Worm (Caenorhabditis elegans): ENCODE results near the gene Y43E12A.2.
"Not testable (repeated sequence)": the region's sequence is repeated elsewhere in the genome, so short reads cannot be mapped to it uniquely, and the experiment has no call there.

The Y43E12A.2 gene

ce11 chrIV:10981761-10982160 is at the start of gene Y43E12A.2:
Y43E12A.2 (plus strand) TSS chrIV:10982061.
- TF ChIP-seq W03F9.2 (tag; optimal IDR thresholded peaks at IDR 0.05), result no peak
- no peak for TF ChIP-seq dao-5 (tag; optimal IDR thresholded peaks at IDR 0.05)
- no peak for TF ChIP-seq him-1 (tag; optimal IDR thresholded peaks at IDR 0.05)

DNA sequence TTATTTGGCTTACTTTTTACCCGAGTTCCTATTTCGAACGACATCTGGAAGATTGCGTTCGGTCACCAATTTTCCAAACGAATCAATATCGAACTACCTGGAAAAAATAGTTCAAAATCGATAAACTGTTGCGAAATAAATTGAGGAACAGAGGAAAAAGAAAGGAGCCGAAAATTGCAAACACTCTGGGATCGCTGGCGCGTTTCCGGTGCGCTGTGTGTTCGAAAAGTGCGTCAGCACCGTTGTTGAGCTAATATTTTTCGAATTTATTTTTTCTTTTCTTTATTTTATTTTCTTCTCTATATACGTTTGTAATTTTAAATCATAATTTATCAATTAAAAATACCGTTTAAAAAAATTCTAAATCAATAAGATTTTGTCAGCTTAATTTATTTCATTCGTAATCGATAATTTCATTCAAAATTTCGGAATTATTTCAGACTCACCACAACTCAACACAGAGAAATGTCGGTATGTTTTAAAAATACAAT is 48.8 kb upstream of the Y43E12A.2 start, which contains the start of the genes dnc-1 and lsm-7:
TSS of gene dnc-1 (minus strand) at position 142 of the 491 bp plus-strand sequence.
TSS of gene lsm-7 (plus strand) at position 441 of the 491 bp plus-strand sequence.
- TF ChIP-seq dao-5 (tag; optimal IDR thresholded peaks at IDR 0.05) (no peak), him-1 (tag; optimal IDR thresholded peaks at IDR 0.05) (peak; percentile 21), W03F9.2 (tag; optimal IDR thresholded peaks at IDR 0.05) (peak; percentile 81)

DNA sequence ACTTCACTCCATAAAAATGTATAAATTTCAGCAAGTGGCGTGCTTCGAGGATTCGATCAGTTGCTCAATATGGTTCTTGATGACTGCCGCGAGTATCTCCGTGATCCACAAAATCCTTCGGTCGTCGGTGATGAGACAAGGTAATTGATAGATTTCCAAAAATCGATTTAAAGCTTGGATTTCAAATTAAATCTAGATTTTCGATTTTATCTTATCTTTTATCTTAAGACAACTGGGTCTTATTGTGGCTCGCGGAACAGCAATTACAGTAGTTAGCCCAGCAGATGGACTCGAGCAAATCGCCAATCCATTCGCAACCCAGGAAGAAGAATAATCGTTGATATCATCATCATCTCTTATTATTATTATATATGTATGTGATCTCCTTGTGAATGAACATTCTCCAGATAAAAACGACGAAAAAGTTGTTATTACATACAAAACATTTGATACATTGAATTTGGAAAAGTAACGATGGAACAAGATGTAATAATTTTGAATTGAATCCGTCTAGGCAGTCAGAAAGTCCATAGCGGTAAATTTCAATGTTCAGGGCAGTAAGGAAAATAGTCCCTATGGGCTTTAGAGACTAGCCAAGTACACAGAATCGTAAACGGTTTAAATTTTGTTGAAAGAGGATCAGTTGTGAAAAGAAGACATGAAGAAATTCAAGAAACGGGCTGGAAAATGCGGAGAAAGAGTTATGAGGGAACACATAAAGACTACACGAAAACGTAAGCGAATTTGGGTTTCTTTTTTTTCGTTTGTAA is 47.9 kb upstream of the Y43E12A.2 start:
- TF ChIP-seq W03F9.2 (tag; optimal IDR thresholded peaks at IDR 0.05) (peak; percentile 8), dao-5 (tag; optimal IDR thresholded peaks at IDR 0.05) (no peak), him-1 (tag; optimal IDR thresholded peaks at IDR 0.05) (peak; percentile 11)

ce11 chrIV:10934786-10935185 is 47.1 kb upstream of the Y43E12A.2 start:
- no peak for TF ChIP-seq W03F9.2 (tag; optimal IDR thresholded peaks at IDR 0.05)
- no peak for TF ChIP-seq him-1 (tag; optimal IDR thresholded peaks at IDR 0.05)
- TF ChIP-seq dao-5 (tag; optimal IDR thresholded peaks at IDR 0.05), result no peak

- no peak for TF ChIP-seq dao-5 (tag; optimal IDR thresholded peaks at IDR 0.05)
- TF ChIP-seq him-1 (tag; optimal IDR thresholded peaks at IDR 0.05), result peak; percentile 70
- peak; percentile 81 for TF ChIP-seq W03F9.2 (tag; optimal IDR thresholded peaks at IDR 0.05)
Measured at ce11 chrIV:10935336-10935735, 46.5 kb upstream of the Y43E12A.2 start.

ce11 chrIV:10935853-10936491 is 45.9 kb upstream of the Y43E12A.2 start, which contains the start of gene lgg-2:
lgg-2 (minus strand) TSS chrIV:10935903.
- TF ChIP-seq W03F9.2 (tag; optimal IDR thresholded peaks at IDR 0.05) (peak; percentile 83), dao-5 (tag; optimal IDR thresholded peaks at IDR 0.05) (peak; percentile 4), him-1 (tag; optimal IDR thresholded peaks at IDR 0.05) (peak; percentile 38)

DNA sequence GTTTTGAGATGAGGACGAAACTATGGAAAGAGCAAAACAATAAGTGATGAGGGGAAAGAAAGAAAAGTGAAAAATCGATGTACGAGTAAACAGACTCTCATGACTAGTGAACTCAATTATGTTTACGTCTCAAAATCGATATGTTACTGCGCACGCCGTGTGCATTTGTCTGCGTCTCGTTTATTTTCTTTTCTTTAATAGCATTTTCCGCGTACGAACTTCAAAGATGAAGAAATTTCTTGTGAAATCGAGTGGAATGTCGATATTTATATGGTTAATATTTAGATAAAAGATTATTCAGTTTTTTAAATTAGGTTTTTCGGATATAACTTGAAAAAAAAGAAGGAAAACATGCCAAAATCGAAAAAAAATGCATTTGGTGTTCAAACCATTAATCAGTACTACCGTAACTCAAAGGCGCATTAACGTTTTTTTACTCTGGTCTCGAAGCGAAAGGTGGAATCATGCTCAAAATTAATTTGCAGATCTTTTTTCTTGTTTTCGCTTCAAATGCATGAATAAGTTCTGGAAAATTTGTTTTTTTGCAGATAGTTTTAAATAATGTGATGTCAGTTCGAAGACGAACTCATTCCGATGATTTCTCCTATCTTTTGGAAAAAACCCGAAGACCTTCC is 44.8 kb upstream of the Y43E12A.2 start, which contains the start of gene fic-1:
TSS of gene fic-1 (plus strand) at position 549 of the 635 bp plus-strand sequence.
- TF ChIP-seq him-1 (tag; optimal IDR thresholded peaks at IDR 0.05) (no peak), W03F9.2 (tag; optimal IDR thresholded peaks at IDR 0.05) (peak; percentile 80), dao-5 (tag; optimal IDR thresholded peaks at IDR 0.05) (no peak)

- TF ChIP-seq dao-5 (tag; optimal IDR thresholded peaks at IDR 0.05), result no peak
- TF ChIP-seq W03F9.2 (tag; optimal IDR thresholded peaks at IDR 0.05), result no peak
- no peak for TF ChIP-seq him-1 (tag; optimal IDR thresholded peaks at IDR 0.05)
Measured at ce11 chrIV:10948797-10949196, 33.1 kb upstream of the Y43E12A.2 start, which contains the start of gene Y69E1A.1. Y69E1A.1 (minus strand) TSS chrIV:10948897.

ce11 chrIV:10949510-10949909 is 32.4 kb upstream of the Y43E12A.2 start, which contains the start of gene nsph-3.1:
nsph-3.1 (plus strand) TSS chrIV:10949810.
- TF ChIP-seq dao-5 (tag; optimal IDR thresholded peaks at IDR 0.05) (no peak), him-1 (tag; optimal IDR thresholded peaks at IDR 0.05) (no peak), W03F9.2 (tag; optimal IDR thresholded peaks at IDR 0.05) (no peak)

- TF ChIP-seq him-1 (tag; optimal IDR thresholded peaks at IDR 0.05) (no peak), W03F9.2 (tag; optimal IDR thresholded peaks at IDR 0.05) (no peak), dao-5 (tag; optimal IDR thresholded peaks at IDR 0.05) (no peak)
Measured at ce11 chrIV:10950363-10951214, 31.3 kb upstream of the Y43E12A.2 start.

- TF ChIP-seq him-1 (tag; optimal IDR thresholded peaks at IDR 0.05) (no peak), dao-5 (tag; optimal IDR thresholded peaks at IDR 0.05) (no peak), W03F9.2 (tag; optimal IDR thresholded peaks at IDR 0.05) (no peak)
Measured at ce11 chrIV:10951997-10952396, 29.9 kb upstream of the Y43E12A.2 start, which contains the start of gene Y69E1A.3. Y69E1A.3 (plus strand) TSS chrIV:10952297.

- not testable (repeated sequence) for TF ChIP-seq dao-5, him-1, W03F9.2 (tag; optimal IDR thresholded peaks at IDR 0.05)
Measured at ce11 chrIV:10954955-10955354, 26.9 kb upstream of the Y43E12A.2 start, which contains the start of gene Y69E1A.4. Y69E1A.4 (plus strand) TSS chrIV:10955255.
